In the genomic region with DNA sequence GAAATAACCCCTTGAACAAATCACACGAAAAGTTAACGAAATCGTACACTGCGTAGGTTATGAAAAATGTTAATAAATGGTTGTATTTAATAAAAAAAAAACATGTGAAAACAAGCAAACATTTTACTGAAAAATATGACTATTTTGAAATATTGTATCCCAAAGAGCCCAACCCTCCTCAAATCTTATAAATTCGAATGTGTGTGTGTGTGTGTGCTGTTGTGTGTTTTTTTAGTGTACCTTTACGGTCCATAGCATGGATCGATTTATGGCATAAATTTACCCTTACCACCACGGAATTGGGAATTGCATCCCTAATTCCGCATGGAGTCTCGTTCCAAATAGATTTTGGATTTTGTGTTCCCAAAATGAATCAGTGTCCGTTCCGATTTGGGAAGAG, we compare ENCODE assay signal across 3 fruit fly cellular contexts.
A peak's percentile ranks its signal among the peaks of the same experiment; 100 is the strongest.
TF ChIP-seq lines count a peak whose summit lies in the region.

No protein-coding gene starts in this region.

TF ChIP-seq in whole organism, embryonic, 481 proteins besides CTCF, POLR2A, EP300 and RAD21 (continued from another document and continues in another):
- TF ChIP-seq Sox102F (GFP tag; optimal IDR thresholded peaks at IDR 0.05; lab: Kevin White, UChicago) (peak; percentile 59), CHES-1-like (GFP tag; optimal IDR thresholded peaks at IDR 0.05; lab: Kevin White, UChicago) (no peak), tap (tag; optimal IDR thresholded peaks at IDR 0.05; lab: Kevin White, UChicago) (no peak), amos (GFP tag; IDR thresholded peaks at IDR 0.05; lab: Robert Waterston, UW; ENCODE audit: partially characterized antibody) (no peak), CG4360 (GFP tag; IDR thresholded peaks at IDR 0.05; lab: Robert Waterston, UW) (no peak), btn (GFP tag; optimal IDR thresholded peaks at IDR 0.05; lab: Kevin White, UChicago) (no peak), CG16863 (GFP tag; optimal IDR thresholded peaks at IDR 0.05; lab: Kevin White, UChicago) (peak; percentile 7), Dfd (GFP tag; optimal IDR thresholded peaks at IDR 0.05; lab: Kevin White, UChicago) (no peak), ac (GFP tag; optimal IDR thresholded peaks at IDR 0.05; lab: Kevin White, UChicago) (no peak), ssp (GFP tag; IDR thresholded peaks at IDR 0.05; lab: Robert Waterston, UW) (peak; percentile 34; the same call in 1 of the 2 replicates), sisA (GFP tag; IDR thresholded peaks at IDR 0.05; lab: Robert Waterston, UW) (peak; percentile 66; the same call in 1 of the 2 replicates), HLH54F (GFP tag; optimal IDR thresholded peaks at IDR 0.05; lab: Kevin White, UChicago) (no peak), ranshi (GFP tag; IDR thresholded peaks at IDR 0.05; lab: Robert Waterston, UW) (peak; percentile 55; the same call in 1 of the 2 replicates), CG1603 (tag; optimal IDR thresholded peaks at IDR 0.05; lab: Kevin White, UChicago) (no peak), Nf-YA (GFP tag; IDR thresholded peaks at IDR 0.05; lab: Robert Waterston, UW) (no peak), CG9609 (GFP tag; optimal IDR thresholded peaks at IDR 0.05; lab: Kevin White, UChicago) (peak; percentile 22), CG6813 (GFP tag; optimal IDR thresholded peaks at IDR 0.05; lab: Kevin White, UChicago) (no peak), Xbp1 (GFP tag; optimal IDR thresholded peaks at IDR 0.05; lab: Kevin White, UChicago) (peak; percentile 60), CG9727 (GFP tag; optimal IDR thresholded peaks at IDR 0.05; lab: Kevin White, UChicago) (peak; percentile 56), gcm2 (GFP tag; optimal IDR thresholded peaks at IDR 0.05; lab: Kevin White, UChicago) (peak; percentile 6), CG2678 (tag; optimal IDR thresholded peaks at IDR 0.05; lab: Kevin White, UChicago) (peak; percentile 19), CG8290 (GFP tag; optimal IDR thresholded peaks at IDR 0.05; lab: Kevin White, UChicago) (peak; percentile 14), CG8290 (tag; optimal IDR thresholded peaks at IDR 0.05; lab: Kevin White, UChicago) (no peak), HLH3B (GFP tag; IDR thresholded peaks at IDR 0.05; lab: Robert Waterston, UW) (peak; percentile 28; the same call in 1 of the 2 replicates), Dref (GFP tag; IDR thresholded peaks at IDR 0.05; lab: Robert Waterston, UW) (no peak), CG11247 (GFP tag; IDR thresholded peaks at IDR 0.05; lab: Robert Waterston, UW) (peak; percentile 38; the same call in 1 of the 2 replicates), CG2199 (GFP tag; IDR thresholded peaks at IDR 0.05; lab: Robert Waterston, UW) (0 out of 3 replicates have a peak, but pooled peaks have one; percentile 34), CG17829 (tag; optimal IDR thresholded peaks at IDR 0.05; lab: Kevin White, UChicago) (no peak), CG10654 (GFP tag; optimal IDR thresholded peaks at IDR 0.05; lab: Kevin White, UChicago) (peak; percentile 52), CG7839 (tag; optimal IDR thresholded peaks at IDR 0.05; lab: Kevin White, UChicago) (peak; percentile 67), fd96Cb (tag; optimal IDR thresholded peaks at IDR 0.05; lab: Kevin White, UChicago) (peak; percentile 29), Gug (GFP tag; IDR thresholded peaks at IDR 0.05; lab: Robert Waterston, UW) (peak; percentile 25; the same call in 1 of the 4 replicates), CG1602 (GFP tag; optimal IDR thresholded peaks at IDR 0.05; lab: Kevin White, UChicago) (peak; percentile 33), CG17361 (GFP tag; IDR thresholded peaks at IDR 0.05; lab: Robert Waterston, UW) (no peak), her (GFP tag; optimal IDR thresholded peaks at IDR 0.05; lab: Kevin White, UChicago) (no peak), CG10366 (GFP tag; IDR thresholded peaks at IDR 0.05; lab: Robert Waterston, UW) (peak; percentile 45), pnt (GFP tag; optimal IDR thresholded peaks at IDR 0.05; lab: Kevin White, UChicago) (no peak), lmd (GFP tag; IDR thresholded peaks at IDR 0.05; lab: Robert Waterston, UW) (peak; percentile 56), CG30403 (GFP tag; optimal IDR thresholded peaks at IDR 0.05; lab: Kevin White, UChicago) (peak; percentile 52), CG4730 (GFP tag; IDR thresholded peaks at IDR 0.05; lab: Robert Waterston, UW) (no peak), Atf-2 (GFP tag; optimal IDR thresholded peaks at IDR 0.05; lab: Kevin White, UChicago) (peak; percentile 11), CG5180 (GFP tag; optimal IDR thresholded peaks at IDR 0.05; lab: Kevin White, UChicago) (no peak)

TF ChIP-seq in whole organism, prepupa, 60 proteins besides CTCF, POLR2A, EP300 and RAD21 (continued from another document):
- no peak for TF ChIP-seq CG6854 (GFP tag; optimal IDR thresholded peaks at IDR 0.05; lab: Kevin White, UChicago)
- TF ChIP-seq dac (GFP tag; optimal IDR thresholded peaks at IDR 0.05; lab: Kevin White, UChicago), result no peak
- TF ChIP-seq Blimp-1 (GFP tag; optimal IDR thresholded peaks at IDR 0.05; lab: Kevin White, UChicago), result no peak
- TF ChIP-seq svp (GFP tag; lab: Kevin White, UChicago), result peak; percentile 87
- TF ChIP-seq Hr4 (GFP tag; optimal IDR thresholded peaks at IDR 0.05; lab: Kevin White, UChicago), result peak; percentile 42
- TF ChIP-seq salr (GFP tag; optimal IDR thresholded peaks at IDR 0.05; lab: Kevin White, UChicago), result peak in 1 of 2 experiments; percentile 4
- TF ChIP-seq Hr39 (GFP tag; optimal IDR thresholded peaks at IDR 0.05; lab: Kevin White, UChicago), result peak; percentile 52
- TF ChIP-seq dsx (GFP tag; optimal IDR thresholded peaks at IDR 0.05; lab: Kevin White, UChicago; ENCODE audit: poor library complexity, severe bottlenecking), result no peak
- no peak for TF ChIP-seq fd59A (GFP tag; optimal IDR thresholded peaks at IDR 0.05; lab: Kevin White, UChicago)
- peak; percentile 52 for TF ChIP-seq Smox (GFP tag; optimal IDR thresholded peaks at IDR 0.05; lab: Kevin White, UChicago)
- TF ChIP-seq CG34406 (GFP tag; optimal IDR thresholded peaks at IDR 0.05; lab: Kevin White, UChicago), result peak; percentile 29
- TF ChIP-seq CG7368 (GFP tag; optimal IDR thresholded peaks at IDR 0.05; lab: Kevin White, UChicago), result no peak
- peak; percentile 33 for TF ChIP-seq Sox14 (GFP tag; optimal IDR thresholded peaks at IDR 0.05; lab: Kevin White, UChicago)
- TF ChIP-seq CG6792 (GFP tag; optimal IDR thresholded peaks at IDR 0.05; lab: Kevin White, UChicago), result peak; percentile 40
- no peak for TF ChIP-seq Ets96B (tag; optimal IDR thresholded peaks at IDR 0.05; lab: Kevin White, UChicago)
- TF ChIP-seq Met (GFP tag; optimal IDR thresholded peaks at IDR 0.05; lab: Kevin White, UChicago), result peak; percentile 59
- no peak for TF ChIP-seq fkh (GFP tag; optimal IDR thresholded peaks at IDR 0.05; lab: Kevin White, UChicago)
- no peak for TF ChIP-seq CG9139 (GFP tag; optimal IDR thresholded peaks at IDR 0.05; lab: Kevin White, UChicago)
- peak; percentile 15 for TF ChIP-seq CG8319 (GFP tag; optimal IDR thresholded peaks at IDR 0.05; lab: Kevin White, UChicago)
- peak; percentile 38 for TF ChIP-seq achi (GFP tag; optimal IDR thresholded peaks at IDR 0.05; lab: Kevin White, UChicago)
- no peak for TF ChIP-seq Sox15 (GFP tag; optimal IDR thresholded peaks at IDR 0.05; lab: Kevin White, UChicago)
- peak; percentile 87 for TF ChIP-seq Eip78C (GFP tag; lab: Kevin White, UChicago)
- TF ChIP-seq Lpt (GFP tag; optimal IDR thresholded peaks at IDR 0.05; lab: Kevin White, UChicago), result no peak
- TF ChIP-seq CG31627 (GFP tag; optimal IDR thresholded peaks at IDR 0.05; lab: Kevin White, UChicago), result peak; percentile 54
- peak; percentile 23 for TF ChIP-seq Ets21C (GFP tag; optimal IDR thresholded peaks at IDR 0.05; lab: Kevin White, UChicago)
- TF ChIP-seq Hr38 (GFP tag; optimal IDR thresholded peaks at IDR 0.05; lab: Kevin White, UChicago), result no peak
- peak; percentile 48 for TF ChIP-seq Sox102F (GFP tag; optimal IDR thresholded peaks at IDR 0.05; lab: Kevin White, UChicago)
- no peak for TF ChIP-seq Gug (GFP tag; IDR thresholded peaks at IDR 0.05; lab: Robert Waterston, UW)
- no peak for TF ChIP-seq fd85E (GFP tag; optimal IDR thresholded peaks at IDR 0.05; lab: Kevin White, UChicago)
- TF ChIP-seq ss (GFP tag; optimal IDR thresholded peaks at IDR 0.05; lab: Kevin White, UChicago), result no peak
- TF ChIP-seq vri (GFP tag; optimal IDR thresholded peaks at IDR 0.05; lab: Kevin White, UChicago), result no peak
- TF ChIP-seq cyc (GFP tag; optimal IDR thresholded peaks at IDR 0.05; lab: Kevin White, UChicago), result peak; percentile 59
- no peak for TF ChIP-seq CG6276 (GFP tag; optimal IDR thresholded peaks at IDR 0.05; lab: Kevin White, UChicago)
- peak; percentile 29 for TF ChIP-seq pdm3 (GFP tag; optimal IDR thresholded peaks at IDR 0.05; lab: Kevin White, UChicago)
- no peak for TF ChIP-seq CG8119 (GFP tag; IDR thresholded peaks at IDR 0.05; lab: Robert Waterston, UW)
- no peak for TF ChIP-seq net (GFP tag; optimal IDR thresholded peaks at IDR 0.05; lab: Kevin White, UChicago)
- no peak for TF ChIP-seq spab (GFP tag; optimal IDR thresholded peaks at IDR 0.05; lab: Kevin White, UChicago)
- no peak for TF ChIP-seq CG11294 (GFP tag; IDR thresholded peaks at IDR 0.05; lab: Robert Waterston, UW)

TF ChIP-seq in whole organism, wandering third instar larva, 38 proteins besides CTCF, POLR2A, EP300 and RAD21 (continued from another document):
- TF ChIP-seq Hnf4 (GFP tag; optimal IDR thresholded peaks at IDR 0.05; lab: Kevin White, UChicago) (peak; percentile 44), N (GFP tag; optimal IDR thresholded peaks at IDR 0.05; lab: Kevin White, UChicago) (no peak), Dfd (GFP tag; optimal IDR thresholded peaks at IDR 0.05; lab: Kevin White, UChicago) (no peak), fru (GFP tag; optimal IDR thresholded peaks at IDR 0.05; lab: Kevin White, UChicago) (peak; percentile 79), CG9705 (GFP tag; optimal IDR thresholded peaks at IDR 0.05; lab: Kevin White, UChicago) (no peak), dmrt93B (GFP tag; optimal IDR thresholded peaks at IDR 0.05; lab: Kevin White, UChicago) (no peak), OdsH (GFP tag; optimal IDR thresholded peaks at IDR 0.05; lab: Kevin White, UChicago) (peak; percentile 58), brk (GFP tag; optimal IDR thresholded peaks at IDR 0.05; lab: Kevin White, UChicago) (no peak), br (GFP tag; optimal IDR thresholded peaks at IDR 0.05; lab: Kevin White, UChicago) (peak; percentile 42), CG32264 (GFP tag; optimal IDR thresholded peaks at IDR 0.05; lab: Kevin White, UChicago) (no peak)
